Fruit fly (Drosophila melanogaster): Measurements from ENCODE around the gene CG15452.

The CG15452 gene

dm6 chrX:20721724-20722344 is 23.9 kb downstream of the CG15452 start (continued):
- TF ChIP-seq phol (tag; optimal IDR thresholded peaks at IDR 0.05) (peak; percentile 55), Nf-YA (GFP tag; IDR thresholded peaks at IDR 0.05) (no peak), fd3F (GFP tag; optimal IDR thresholded peaks at IDR 0.05) (no peak), CG16815 (GFP tag; optimal IDR thresholded peaks at IDR 0.05) (no peak), bsh (GFP tag; optimal IDR thresholded peaks at IDR 0.05) (peak in 1 of 2 experiments; percentile 15), eve (GFP tag; optimal IDR thresholded peaks at IDR 0.05) (peak in 1 of 2 experiments; percentile 17), fd96Cb (tag; optimal IDR thresholded peaks at IDR 0.05) (peak; percentile 36), fd64A (GFP tag; optimal IDR thresholded peaks at IDR 0.05) (no peak), E2f1 (GFP tag; IDR thresholded peaks at IDR 0.05) (no peak), CG13775 (GFP tag; optimal IDR thresholded peaks at IDR 0.05) (peak; percentile 7), tin (GFP tag; optimal IDR thresholded peaks at IDR 0.05) (peak; percentile 11), scrt (GFP tag; optimal IDR thresholded peaks at IDR 0.05) (no peak), CG7839 (tag; optimal IDR thresholded peaks at IDR 0.05) (no peak), Atf3 (GFP tag; optimal IDR thresholded peaks at IDR 0.05) (no peak), row (GFP tag; IDR thresholded peaks at IDR 0.05) (peak; percentile 11; the same call in 1 of the 3 replicates), gem (tag; optimal IDR thresholded peaks at IDR 0.05) (peak; percentile 11), CG2712 (tag; optimal IDR thresholded peaks at IDR 0.05) (peak; percentile 51), Dp (GFP tag; optimal IDR thresholded peaks at IDR 0.05) (no peak), CG2678 (tag; optimal IDR thresholded peaks at IDR 0.05) (peak; percentile 11), gro (GFP tag; optimal IDR thresholded peaks at IDR 0.05) (no peak), CG15696 (tag; optimal IDR thresholded peaks at IDR 0.05) (peak; percentile 33), CG1603 (tag; optimal IDR thresholded peaks at IDR 0.05) (peak; percentile 11), CG6689 (GFP tag; IDR thresholded peaks at IDR 0.05) (no peak), CG17829 (tag; optimal IDR thresholded peaks at IDR 0.05) (peak; percentile 25), Xrp1 (GFP tag; IDR thresholded peaks at IDR 0.05) (peak; percentile 37; the same call in 1 of the 2 replicates), bcd (GFP tag; optimal IDR thresholded peaks at IDR 0.05) (peak; percentile 2), crol (GFP tag; IDR thresholded peaks at IDR 0.05) (peak; percentile 64), CG4424 (GFP tag; optimal IDR thresholded peaks at IDR 0.05) (peak; percentile 21), sens (GFP tag) (peak; percentile 67), pita (GFP tag; optimal IDR thresholded peaks at IDR 0.05) (no peak), CG18262 (tag; optimal IDR thresholded peaks at IDR 0.05) (peak; percentile 46), CG31441 (GFP tag; IDR thresholded peaks at IDR 0.05) (peak; percentile 43; the same call in 1 of the 2 replicates), sd (tag; optimal IDR thresholded peaks at IDR 0.05) (peak; percentile 45), CG10979 (tag; optimal IDR thresholded peaks at IDR 0.05) (peak; percentile 63), HLHmδ (GFP tag; optimal IDR thresholded peaks at IDR 0.05) (peak; percentile 62)

dm6 chrX:20717461-20717860 is 28.3 kb downstream of the CG15452 start:
- TF ChIP-seq shn (GFP tag; optimal IDR thresholded peaks at IDR 0.05) (no peak), gsb-n (tag; optimal IDR thresholded peaks at IDR 0.05) (no peak), D (optimal IDR thresholded peaks at IDR 0.05) (peak; percentile 41), D (GFP tag; optimal IDR thresholded peaks at IDR 0.05) (no peak), zen (tag; optimal IDR thresholded peaks at IDR 0.05) (peak; percentile 72), cad (GFP tag; optimal IDR thresholded peaks at IDR 0.05) (peak; percentile 53), CG15479 (GFP tag; optimal IDR thresholded peaks at IDR 0.05) (peak; percentile 28), Atf3 (GFP tag; optimal IDR thresholded peaks at IDR 0.05) (no peak), twi (tag; optimal IDR thresholded peaks at IDR 0.05) (peak; percentile 50)
